Fruit fly (Drosophila melanogaster): ENCODE measurements around the gene CG13606.

- peak; percentile 64; the same call in 2 of the 3 replicates for TF ChIP-seq ci (GFP tag; IDR thresholded peaks at IDR 0.05)
- TF ChIP-seq lab (GFP tag; optimal IDR thresholded peaks at IDR 0.05), result peak; percentile 71
- no peak for TF ChIP-seq CG8944 (GFP tag; optimal IDR thresholded peaks at IDR 0.05)
- TF ChIP-seq maf-S (GFP tag; optimal IDR thresholded peaks at IDR 0.05), result no peak
- no peak for TF ChIP-seq Neu2 (GFP tag; optimal IDR thresholded peaks at IDR 0.05; ENCODE audit: borderline replicate concordance)
- TF ChIP-seq CG8290 (GFP tag; optimal IDR thresholded peaks at IDR 0.05), result peak; percentile 85
- peak in 1 of 2 experiments; percentile 78 for TF ChIP-seq CG8290 (tag; optimal IDR thresholded peaks at IDR 0.05)
- TF ChIP-seq Hr39 (optimal IDR thresholded peaks at IDR 0.05), result no peak
Observed at dm6 chr3R:24163556-24164022, 8.8 kb upstream of the CG13606 start, which contains the start of gene Apc2.

All from whole organism, embryonic.